Worm (Caenorhabditis elegans) whole organism, late embryonic: ENCODE data around the gene srbc-14.

Experiments
- C38D4.7 ChIP-seq: fragments of 200-800 bp; sonication (Bioruptor generic); optimal IDR thresholded peaks from 2 replicates; lab custom pipeline; 2018; ENCODE audit warnings: mild to moderate bottlenecking, missing genetic modification characterization, moderate library complexity, missing compliant biosample characterization
- K09A11.1 ChIP-seq: sonication (generic microtip); optimal IDR thresholded peaks from 2 replicates; lab custom pipeline; 2017; ENCODE audit warnings: antibody characterized with exemption, mild to moderate bottlenecking, missing genetic modification characterization, missing compliant biosample characterization; ENCODE audit not compliant: insufficient read depth
- T23F11.4 ChIP-seq: fragments of 200-800 bp; sonication (Bioruptor generic); optimal IDR thresholded peaks from 2 replicates; lab custom pipeline; 2018; ENCODE audit warnings: mild to moderate bottlenecking, missing genetic modification characterization, missing compliant biosample characterization
- ahr-1 ChIP-seq: sonication (generic microtip); optimal IDR thresholded peaks from 2 replicates; lab custom pipeline; 2016; ENCODE audit warnings: missing genetic modification characterization, missing compliant biosample characterization
- ceh-18 ChIP-seq: sonication (generic microtip); optimal IDR thresholded peaks from 2 replicates; lab custom pipeline; 2016; ENCODE audit warnings: missing genetic modification characterization, missing compliant biosample characterization
- ceh-24 ChIP-seq: sonication (generic microtip); optimal IDR thresholded peaks from 2 replicates; lab custom pipeline; 2016; ENCODE audit warnings: mild to moderate bottlenecking, missing genetic modification characterization, missing compliant biosample characterization
- ceh-45 ChIP-seq: fragments of 200-800 bp; sonication (Bioruptor generic); IDR thresholded peaks from 2 replicates; pipeline ENCODE4 v1.3.6; 2022; ENCODE audit warnings: missing genetic modification reagents, missing genetic modification characterization, missing compliant biosample characterization
- ceh-48 ChIP-seq: sonication (generic microtip); optimal IDR thresholded peaks from 2 replicates; lab custom pipeline; 2016; ENCODE audit warnings: missing genetic modification characterization, inconsistent platforms, missing compliant biosample characterization
- ceh-6 ChIP-seq: fragments of 200-800 bp; sonication (Bioruptor generic); optimal IDR thresholded peaks from 2 replicates; lab custom pipeline; 2018; ENCODE audit warnings: mild to moderate bottlenecking, missing genetic modification characterization, missing compliant biosample characterization
- ceh-9 ChIP-seq: sonication (generic microtip); optimal IDR thresholded peaks from 2 replicates; lab custom pipeline; 2016; ENCODE audit warnings: mild to moderate bottlenecking, missing genetic modification characterization, inconsistent platforms, missing compliant biosample characterization
- elt-4 ChIP-seq: sonication (generic microtip); optimal IDR thresholded peaks from 2 replicates; lab custom pipeline; 2016; ENCODE audit warnings: missing genetic modification characterization, missing compliant biosample characterization
- eyg-1 ChIP-seq: sonication (generic microtip); optimal IDR thresholded peaks from 2 replicates; lab custom pipeline; 2016; ENCODE audit warnings: missing genotype, missing genetic modification characterization, missing compliant biosample characterization
- fkh-10 ChIP-seq: fragments of 150-350 bp; optimal IDR thresholded peaks from 2 replicates; lab custom pipeline; 2014; ENCODE audit warnings: missing biosample characterization, missing genetic modification reagents, missing genetic modification characterization
- fkh-6 ChIP-seq: sonication (generic microtip); optimal IDR thresholded peaks from 2 replicates; lab custom pipeline; 2016; ENCODE audit warnings: missing genetic modification characterization, missing compliant biosample characterization
- hlh-13 ChIP-seq: fragments of 200-800 bp; sonication (Bioruptor generic); optimal IDR thresholded peaks from 2 replicates; lab custom pipeline; 2018; ENCODE audit warnings: mild to moderate bottlenecking, missing genetic modification characterization, missing compliant biosample characterization
- hlh-6 ChIP-seq: sonication (generic microtip); optimal IDR thresholded peaks from 2 replicates; lab custom pipeline; 2016; ENCODE audit warnings: missing genotype, missing genetic modification characterization, missing compliant biosample characterization
- hlh-8 ChIP-seq: sonication (generic microtip); optimal IDR thresholded peaks from 2 replicates; lab custom pipeline; 2016; ENCODE audit warnings: missing genotype, missing genetic modification characterization, missing compliant biosample characterization
- lim-6 ChIP-seq: sonication (generic microtip); optimal IDR thresholded peaks from 2 replicates; lab custom pipeline; 2016; ENCODE audit warnings: missing genetic modification characterization, missing compliant biosample characterization
- lin-11 ChIP-seq: fragments of 200-800 bp; sonication (Bioruptor generic); optimal IDR thresholded peaks from 2 replicates; lab custom pipeline; 2018; ENCODE audit warnings: mild to moderate bottlenecking, missing genetic modification characterization, missing compliant biosample characterization
- nhr-11 ChIP-seq: fragments of 150-350 bp; optimal IDR thresholded peaks from 2 replicates; lab custom pipeline; 2014; ENCODE audit warnings: missing biosample characterization, missing genetic modification characterization
- nhr-232 ChIP-seq: sonication (generic microtip); optimal IDR thresholded peaks from 2 replicates; lab custom pipeline; 2016; ENCODE audit warnings: missing genetic modification characterization, missing compliant biosample characterization
- pag-3 ChIP-seq: sonication (generic microtip); optimal IDR thresholded peaks from 2 replicates; lab custom pipeline; 2016; ENCODE audit warnings: missing compliant biosample characterization, missing genetic modification characterization, borderline replicate concordance
- pat-9 ChIP-seq: fragments of 200-800 bp; sonication (Bioruptor generic); optimal IDR thresholded peaks from 2 replicates; lab custom pipeline; 2018; ENCODE audit warnings: mild to moderate bottlenecking, missing genetic modification characterization, moderate library complexity, missing compliant biosample characterization
- pha-2 ChIP-seq: sonication (generic microtip); optimal IDR thresholded peaks from 2 replicates; lab custom pipeline; 2017; ENCODE audit warnings: mild to moderate bottlenecking, missing genetic modification characterization, missing compliant biosample characterization
- pha-4 ChIP-seq: fragments of 150-350 bp; optimal IDR thresholded peaks from 2 replicates; lab custom pipeline; 2018; ENCODE audit warnings: missing biosample characterization, missing genetic modification reagents, missing genetic modification characterization
- pqm-1 ChIP-seq: sonication (generic microtip); optimal IDR thresholded peaks from 2 replicates; lab custom pipeline; 2016; ENCODE audit warnings: missing genetic modification characterization, missing compliant biosample characterization
- sox-4 ChIP-seq: sonication (generic microtip); optimal IDR thresholded peaks from 2 replicates; lab custom pipeline; 2017; ENCODE audit warnings: mild to moderate bottlenecking, missing genetic modification characterization, inconsistent platforms, missing compliant biosample characterization
- tbx-2 ChIP-seq: sonication (generic microtip); optimal IDR thresholded peaks from 2 replicates; lab custom pipeline; 2016; ENCODE audit warnings: missing genetic modification characterization, missing compliant biosample characterization
- unc-3 ChIP-seq, 2 experiments: fragments of 200-800 bp in 1 of 2; sonication (Bioruptor generic) in 1 of 2; sonication (generic microtip) in 1 of 2; conservative IDR thresholded peaks in 1 of 2; optimal IDR thresholded peaks in 1 of 2; 2 replicates each; pipeline versions ENCODE4 v1.3.6 to Lab custom; 2016 to 2022; ENCODE audit warnings: missing compliant biosample characterization in 2 of 2, missing genetic modification characterization in 2 of 2, missing genetic modification reagents in 1 of 2
- unc-42 ChIP-seq: sonication (generic microtip); optimal IDR thresholded peaks from 2 replicates; lab custom pipeline; 2016; ENCODE audit warnings: missing genotype, missing genetic modification characterization, missing compliant biosample characterization
- zip-5 ChIP-seq: sonication (generic microtip); optimal IDR thresholded peaks from 2 replicates; lab custom pipeline; 2016; ENCODE audit warnings: missing genetic modification characterization, missing compliant biosample characterization

Gene srbc-14

DNA sequence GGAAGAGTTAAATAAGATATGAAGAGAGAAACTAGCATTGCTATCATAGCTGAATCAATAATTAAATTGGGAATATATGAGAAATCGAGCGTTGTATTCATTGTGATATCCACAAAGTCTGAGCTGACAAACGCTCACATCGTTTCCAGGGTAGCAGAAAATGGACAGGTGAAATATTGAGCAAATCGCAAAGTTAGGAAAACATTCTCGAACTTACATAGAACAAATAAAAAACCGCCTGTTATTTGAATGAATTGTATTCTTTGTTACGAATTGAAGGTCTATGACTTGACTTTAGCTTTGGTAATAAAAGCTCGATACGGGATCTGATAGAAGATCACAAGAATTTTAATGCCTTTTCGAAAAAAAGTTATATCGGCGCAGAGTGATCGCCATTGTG, 35.6 kb downstream of the srbc-14 start, which contains the start of gene srz-94:
Gene srz-94 (minus strand): TSS at position 101 of the 400 bp plus-strand sequence.
- no peak for TF ChIP-seq ceh-45
- TF ChIP-seq ahr-1 (tag; lab: Kevin White, UChicago): no peak
- TF ChIP-seq zip-5 (tag; lab: Kevin White, UChicago): no peak
- no peak for TF ChIP-seq pqm-1 (tag; lab: Kevin White, UChicago)
- no peak for TF ChIP-seq T23F11.4 (GFP tag; lab: Kevin White, UChicago)
- no peak for TF ChIP-seq pha-4

DNA sequence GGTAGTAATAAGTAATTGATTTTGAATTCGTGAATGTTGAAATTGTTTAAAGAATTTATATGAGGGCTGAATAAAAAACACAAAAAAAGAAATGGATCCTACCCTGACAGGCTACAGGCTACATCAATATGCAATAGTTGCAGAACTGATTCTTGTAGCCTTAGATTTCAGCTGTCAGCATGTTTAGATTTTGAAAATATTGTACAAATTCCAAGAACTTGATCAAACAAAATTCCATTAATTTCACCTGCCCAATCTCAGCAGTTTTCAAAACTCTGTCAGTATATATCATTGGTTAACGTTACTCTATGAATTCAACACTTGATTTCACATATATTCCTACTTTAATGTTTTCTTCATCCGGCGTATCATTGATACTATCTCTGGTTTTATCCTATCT, 41.0 kb downstream of the srbc-14 start:
- TF ChIP-seq unc-3 (GFP tag; conservative IDR thresholded peaks at IDR 0.05; lab: Robert Waterston, UW) (no peak), unc-3 (tag; optimal IDR thresholded peaks at IDR 0.05; lab: Kevin White, UChicago) (no peak), hlh-6 (tag; lab: Kevin White, UChicago) (no peak), pag-3 (tag; lab: Kevin White, UChicago) (no peak), pat-9 (tag; lab: Kevin White, UChicago) (no peak), ahr-1 (tag; lab: Kevin White, UChicago) (no peak), nhr-232 (tag; lab: Kevin White, UChicago) (no peak), sox-4 (tag; lab: Kevin White, UChicago) (no peak), lin-11 (tag; lab: Kevin White, UChicago) (no peak), ceh-48 (tag; lab: Kevin White, UChicago) (no peak), fkh-6 (tag; lab: Kevin White, UChicago) (no peak), ceh-6 (GFP tag; lab: Kevin White, UChicago) (no peak), fkh-10 (GFP tag; lab: Kevin White, UChicago) (no peak)

DNA sequence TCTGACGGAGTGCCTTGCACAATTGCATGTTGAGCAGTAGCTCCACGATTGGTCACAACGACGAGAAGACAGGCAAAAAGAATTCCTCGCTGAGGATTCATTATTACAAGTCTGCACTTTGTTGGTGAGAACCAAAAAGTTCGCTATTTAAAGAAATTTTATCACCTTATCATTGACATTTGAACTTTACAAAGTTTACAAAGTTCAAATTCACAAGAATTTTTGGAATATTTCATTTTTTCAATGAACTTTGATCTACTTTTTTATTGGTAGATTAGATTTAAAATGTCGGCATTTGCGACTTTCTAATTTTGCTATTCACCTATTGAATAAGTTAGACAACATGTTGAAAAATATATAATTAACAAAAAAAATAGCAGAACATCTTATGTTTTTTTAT, 45.2 kb downstream of the srbc-14 start, which contains the start of gene F49H6.15:
Gene F49H6.15 (minus strand): TSS at position 101 of the 400 bp plus-strand sequence.
- TF ChIP-seq hlh-6 (tag; lab: Kevin White, UChicago): no peak
- no peak for TF ChIP-seq hlh-13
- no peak for TF ChIP-seq eyg-1 (tag; lab: Kevin White, UChicago)

DNA sequence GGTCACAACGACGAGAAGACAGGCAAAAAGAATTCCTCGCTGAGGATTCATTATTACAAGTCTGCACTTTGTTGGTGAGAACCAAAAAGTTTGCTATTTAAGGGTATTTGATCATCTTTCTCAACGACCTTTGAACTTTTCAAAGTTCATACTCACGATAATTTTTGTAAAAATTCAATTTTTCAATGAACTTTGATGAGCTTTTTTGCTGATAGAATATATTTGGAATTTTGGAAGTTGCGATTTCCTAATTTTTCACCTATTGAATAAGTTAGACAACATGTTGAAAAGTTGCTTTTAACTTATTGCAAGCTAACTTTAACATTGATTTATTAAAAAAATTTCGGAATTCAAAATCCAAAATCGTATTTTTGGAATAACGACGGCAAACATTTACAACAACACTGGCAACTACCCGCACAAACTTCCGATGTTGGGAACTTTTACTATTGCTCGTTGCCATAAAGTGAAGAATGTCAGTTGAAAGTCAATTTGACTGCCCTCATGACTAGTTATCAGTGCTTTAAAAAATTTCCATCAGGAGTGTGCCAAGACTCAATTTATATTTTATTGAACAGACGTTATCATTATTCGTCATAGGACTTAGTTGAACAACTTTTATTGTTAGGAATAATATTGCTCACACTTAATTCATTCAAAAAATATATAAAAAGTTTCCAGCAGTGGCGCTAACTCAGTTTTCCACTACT, 48.7 kb downstream of the srbc-14 start, which contains the start of the genes F49H6.8 and F49H6.5:
Gene F49H6.8 (minus strand): TSS at position 51 of the 710 bp plus-strand sequence.
Gene F49H6.5 (plus strand): TSS at position 629 of the 710 bp plus-strand sequence.
- TF ChIP-seq C38D4.7 (GFP tag; lab: Kevin White, UChicago) (no peak), hlh-8 (tag; lab: Kevin White, UChicago) (no peak), ahr-1 (tag; lab: Kevin White, UChicago) (no peak), pat-9 (tag; lab: Kevin White, UChicago) (no peak), nhr-11 (tag; lab: Kevin White, UChicago) (no peak), ceh-9 (tag; lab: Kevin White, UChicago) (no peak), tbx-2 (tag; lab: Kevin White, UChicago) (no peak), pha-2 (tag; lab: Kevin White, UChicago) (no peak), nhr-232 (tag; lab: Kevin White, UChicago) (no peak), unc-42 (tag; lab: Kevin White, UChicago) (no peak), unc-3 (GFP tag; conservative IDR thresholded peaks at IDR 0.05; lab: Robert Waterston, UW) (no peak), unc-3 (tag; optimal IDR thresholded peaks at IDR 0.05; lab: Kevin White, UChicago) (no peak), ceh-24 (tag; lab: Kevin White, UChicago) (no peak), elt-4 (no peak), sox-4 (tag; lab: Kevin White, UChicago) (no peak), ceh-18 (tag; lab: Kevin White, UChicago) (no peak), pha-4 (no peak), K09A11.1 (tag; lab: Kevin White, UChicago) (no peak), eyg-1 (tag; lab: Kevin White, UChicago) (no peak), lim-6 (tag; lab: Kevin White, UChicago) (no peak), hlh-13 (no peak)
